Worm (Caenorhabditis elegans): ENCODE measurements around the gene ZK637.4.

- TF ChIP-seq sox-4 (tag; optimal IDR thresholded peaks at IDR 0.05) (no peak), T23F11.4 (GFP tag; optimal IDR thresholded peaks at IDR 0.05) (no peak), ceh-6 (GFP tag; optimal IDR thresholded peaks at IDR 0.05) (no peak), F13H6.1 (tag; optimal IDR thresholded peaks at IDR 0.05) (no peak), zip-5 (tag; optimal IDR thresholded peaks at IDR 0.05) (no peak), Y22D7AL.16 (tag; optimal IDR thresholded peaks at IDR 0.05) (no peak), ceh-31 (tag; optimal IDR thresholded peaks at IDR 0.05) (no peak)
Observed at ce11 chrIII:8866038-8866437, 27.5 kb upstream of the ZK637.4 start.
